Worm (Caenorhabditis elegans): ENCODE measurements around the gene W04G3.5.

ce11 chrX:11104883-11105629, 31.6 kb downstream of the W04G3.5 start, which contains the start of gene W02H3.1:
- TF ChIP-seq rnt-1 (tag; optimal IDR thresholded peaks at IDR 0.05), result no peak
- TF ChIP-seq mec-3 (tag; optimal IDR thresholded peaks at IDR 0.05; ENCODE audit: borderline replicate concordance), result no peak
- TF ChIP-seq pha-2 (tag; optimal IDR thresholded peaks at IDR 0.05), result no peak
- no peak for TF ChIP-seq ceh-9 (tag; optimal IDR thresholded peaks at IDR 0.05)
- no peak for TF ChIP-seq nfya-1 (tag; optimal IDR thresholded peaks at IDR 0.05)
- TF ChIP-seq hlh-30 (tag; optimal IDR thresholded peaks at IDR 0.05; ENCODE audit: insufficient read depth), result no peak
- no peak for TF ChIP-seq fkh-10 (GFP tag; optimal IDR thresholded peaks at IDR 0.05)
- no peak for TF ChIP-seq sox-4 (tag; optimal IDR thresholded peaks at IDR 0.05)
- no peak for TF ChIP-seq ama-1 (optimal IDR thresholded peaks at IDR 0.05)
- no peak for TF ChIP-seq hlh-13 (GFP tag; optimal IDR thresholded peaks at IDR 0.05)
- TF ChIP-seq pag-3 (tag; optimal IDR thresholded peaks at IDR 0.05; ENCODE audit: borderline replicate concordance), result no peak
- TF ChIP-seq ztf-16 (tag; optimal IDR thresholded peaks at IDR 0.05), result no peak
- TF ChIP-seq ceh-6 (GFP tag; optimal IDR thresholded peaks at IDR 0.05), result no peak
- TF ChIP-seq nhr-11 (tag; optimal IDR thresholded peaks at IDR 0.05), result no peak

Measured in whole organism, late embryonic.